Fruit fly (Drosophila melanogaster): ENCODE results near the gene eyg.

eyg gene

dm6 chr3L:12456916-12457662 lies 10.7 kb downstream of the eyg start (continued):
- TF ChIP-seq shn (GFP tag; optimal IDR thresholded peaks at IDR 0.05) (no peak), mam (GFP tag; optimal IDR thresholded peaks at IDR 0.05) (peak; percentile 16), CG9932 (GFP tag; IDR thresholded peaks at IDR 0.05) (no peak), Fer2 (tag; optimal IDR thresholded peaks at IDR 0.05) (no peak), CG1602 (GFP tag; optimal IDR thresholded peaks at IDR 0.05) (peak; percentile 77), org-1 (GFP tag; optimal IDR thresholded peaks at IDR 0.05) (peak; percentile 71), Oli (tag; optimal IDR thresholded peaks at IDR 0.05) (peak; percentile 87), odd (GFP tag; optimal IDR thresholded peaks at IDR 0.05) (peak; percentile 76), dm (GFP tag; optimal IDR thresholded peaks at IDR 0.05) (peak; percentile 17), wek (GFP tag; optimal IDR thresholded peaks at IDR 0.05) (no peak), Awh (GFP tag; IDR thresholded peaks at IDR 0.05) (no peak), CG10959 (GFP tag; IDR thresholded peaks at IDR 0.05) (peak; percentile 55; the same call in 1 of the 2 replicates), CG6254 (GFP tag; optimal IDR thresholded peaks at IDR 0.05) (peak; percentile 80), Adf1 (GFP tag; IDR thresholded peaks at IDR 0.05) (no peak), kni (GFP tag; optimal IDR thresholded peaks at IDR 0.05) (peak; percentile 12), CG15696 (tag; optimal IDR thresholded peaks at IDR 0.05) (peak; percentile 89), CG18764 (GFP tag; optimal IDR thresholded peaks at IDR 0.05) (peak; percentile 70), D (optimal IDR thresholded peaks at IDR 0.05) (no peak), D (GFP tag; optimal IDR thresholded peaks at IDR 0.05) (peak; percentile 88), CG18599 (GFP tag; optimal IDR thresholded peaks at IDR 0.05) (peak; percentile 46), CG14860 (GFP tag; IDR thresholded peaks at IDR 0.05; ENCODE audit: partially characterized antibody) (no peak), CG6654 (GFP tag; optimal IDR thresholded peaks at IDR 0.05) (peak; percentile 26), PHDP (tag; optimal IDR thresholded peaks at IDR 0.05) (peak; percentile 80), ac (GFP tag; optimal IDR thresholded peaks at IDR 0.05) (peak; percentile 53), Mrtf (GFP tag; IDR thresholded peaks at IDR 0.05) (no peak; the same call in 2 of the 3 replicates), CG8290 (GFP tag; optimal IDR thresholded peaks at IDR 0.05) (peak; percentile 53), CG8290 (tag; optimal IDR thresholded peaks at IDR 0.05) (no peak), eve (GFP tag; optimal IDR thresholded peaks at IDR 0.05) (peak in 1 of 2 experiments; percentile 82)

dm6 chr3L:12455034-12455433 lies 12.8 kb downstream of the eyg start:
- no peak for TF ChIP-seq so (GFP tag; IDR thresholded peaks at IDR 0.05)
- no peak for TF ChIP-seq Gsc (GFP tag; IDR thresholded peaks at IDR 0.05)
- TF ChIP-seq CG13296 (GFP tag; optimal IDR thresholded peaks at IDR 0.05) = no peak
- no peak for TF ChIP-seq disco-r (GFP tag; optimal IDR thresholded peaks at IDR 0.05)
- no peak for TF ChIP-seq stc (GFP tag; IDR thresholded peaks at IDR 0.05)
- no peak for TF ChIP-seq tgo (GFP tag; IDR thresholded peaks at IDR 0.05)
- no peak for TF ChIP-seq Oli (tag; optimal IDR thresholded peaks at IDR 0.05)
- no peak for TF ChIP-seq CG17359 (tag; optimal IDR thresholded peaks at IDR 0.05)
- TF ChIP-seq CG30403 (GFP tag; optimal IDR thresholded peaks at IDR 0.05) = no peak
- TF ChIP-seq CG43689 (GFP tag; IDR thresholded peaks at IDR 0.05) = no peak
- TF ChIP-seq CG3838 (GFP tag; optimal IDR thresholded peaks at IDR 0.05) = no peak

- TF ChIP-seq CG7556 (GFP tag; optimal IDR thresholded peaks at IDR 0.05) (no peak), CG18262 (tag; optimal IDR thresholded peaks at IDR 0.05) (peak; percentile 30), CG31224 (GFP tag; IDR thresholded peaks at IDR 0.05) (no peak), lola (GFP tag; optimal IDR thresholded peaks at IDR 0.05) (peak in 1 of 3 experiments; percentile 51), CG8478 (optimal IDR thresholded peaks at IDR 0.05) (no peak), phol (tag; optimal IDR thresholded peaks at IDR 0.05) (peak; percentile 9), Xrp1 (GFP tag; IDR thresholded peaks at IDR 0.05) (peak; percentile 16; the same call in 1 of the 2 replicates), CG9797 (GFP tag; optimal IDR thresholded peaks at IDR 0.05) (no peak), CG11085 (GFP tag; IDR thresholded peaks at IDR 0.05) (no peak), CG9727 (GFP tag; optimal IDR thresholded peaks at IDR 0.05) (peak; percentile 53), CG15696 (tag; optimal IDR thresholded peaks at IDR 0.05) (peak; percentile 73), salm (tag; optimal IDR thresholded peaks at IDR 0.05) (no peak), Eip74EF (GFP tag; optimal IDR thresholded peaks at IDR 0.05) (no peak), sens (GFP tag) (peak; percentile 74)
Measured at dm6 chr3L:12453529-12453928, 14.3 kb downstream of the eyg start.
